Fruit fly (Drosophila melanogaster) whole organism, prepupa: ENCODE data around the gene CG14676.

Source experiments
- Blimp-1 ChIP-seq: fragments of 200-800 bp; sonication (Bioruptor generic); optimal IDR thresholded peaks from 3 replicates; lab custom pipeline; 2017; ENCODE audit warnings: missing biosample characterization, missing genetic modification characterization, mild to moderate bottlenecking, moderate library complexity, missing genetic modification reagents
- CG10631 ChIP-seq: fragments of 200-800 bp; sonication (Bioruptor generic); optimal IDR thresholded peaks from 2 replicates; lab custom pipeline; 2016; ENCODE audit warnings: missing biosample characterization, missing genetic modification characterization
- CG10669 ChIP-seq: fragments of 200-800 bp; sonication (Bioruptor generic); optimal IDR thresholded peaks from 3 replicates; lab custom pipeline; 2018; ENCODE audit warnings: missing biosample characterization, mild to moderate bottlenecking, missing genetic modification characterization, moderate library complexity
- CG11902 ChIP-seq: fragments of 200-800 bp; sonication (Bioruptor generic); optimal IDR thresholded peaks from 3 replicates; lab custom pipeline; 2016; ENCODE audit warnings: missing biosample characterization, missing genetic modification characterization
- CG15336 ChIP-seq: fragments of 200-800 bp; sonication (Bioruptor generic); IDR thresholded peaks from 2 replicates; pipeline ENCODE4 v1.3.6; 2022; ENCODE audit warnings: missing biosample characterization, missing genetic modification characterization
- CG16779 ChIP-seq: fragments of 200-800 bp; sonication (Bioruptor generic); optimal IDR thresholded peaks from 3 replicates; lab custom pipeline; 2017; ENCODE audit warnings: missing biosample characterization, mild to moderate bottlenecking, missing genetic modification characterization
- CG32006 ChIP-seq: fragments of 200-800 bp; sonication (Bioruptor generic); optimal IDR thresholded peaks from 3 replicates; lab custom pipeline; 2017; ENCODE audit warnings: missing biosample characterization, mild to moderate bottlenecking, missing genetic modification characterization
- CG3919 ChIP-seq: fragments of 200-800 bp; sonication (Bioruptor generic); optimal IDR thresholded peaks from 3 replicates; lab custom pipeline; 2016; ENCODE audit warnings: missing biosample characterization, missing genetic modification characterization
- CG4318 ChIP-seq: fragments of 200-800 bp; sonication (Bioruptor generic); optimal IDR thresholded peaks from 3 replicates; lab custom pipeline; 2017; ENCODE audit warnings: missing biosample characterization, mild to moderate bottlenecking, missing genetic modification characterization
- CG6163 ChIP-seq: fragments of 200-800 bp; sonication (Bioruptor generic); IDR thresholded peaks from 3 replicates; pipeline ENCODE4 v1.3.6; 2022; ENCODE audit warnings: missing biosample characterization, missing genetic modification characterization
- CG6808 ChIP-seq: fragments of 200-800 bp; sonication (Bioruptor generic); optimal IDR thresholded peaks from 3 replicates; lab custom pipeline; 2017; ENCODE audit warnings: missing biosample characterization, missing genetic modification characterization, mild to moderate bottlenecking, moderate library complexity, missing genetic modification reagents
- CG6854 ChIP-seq: fragments of 200-800 bp; sonication (Bioruptor generic); optimal IDR thresholded peaks from 2 replicates; lab custom pipeline; 2017; ENCODE audit warnings: missing biosample characterization, mild to moderate bottlenecking, missing genetic modification characterization
- Eip93F ChIP-seq: fragments of 200-800 bp; sonication (Bioruptor generic); optimal IDR thresholded peaks from 2 replicates; lab custom pipeline; 2016; ENCODE audit warnings: missing biosample characterization, mild to moderate bottlenecking, missing genetic modification characterization
- Ets96B ChIP-seq: fragments of 200-800 bp; optimal IDR thresholded peaks from 2 replicates; lab custom pipeline; 2019; ENCODE audit warnings: missing biosample characterization, mild to moderate bottlenecking, missing genetic modification characterization, moderate library complexity
- Hr39 ChIP-seq: fragments of 200-800 bp; sonication (Bioruptor generic); optimal IDR thresholded peaks from 2 replicates; lab custom pipeline; 2016; ENCODE audit warnings: missing biosample characterization, missing genetic modification characterization
- Met ChIP-seq: fragments of 200-800 bp; sonication (Bioruptor generic); optimal IDR thresholded peaks from 3 replicates; lab custom pipeline; 2016; ENCODE audit warnings: missing biosample characterization, missing genetic modification characterization
- Smox ChIP-seq: fragments of 200-800 bp; sonication (Bioruptor generic); optimal IDR thresholded peaks from 3 replicates; lab custom pipeline; 2016; ENCODE audit warnings: missing biosample characterization, missing genetic modification characterization
- Sox14 ChIP-seq: fragments of 200-800 bp; sonication (Bioruptor generic); optimal IDR thresholded peaks from 3 replicates; lab custom pipeline; 2016; ENCODE audit warnings: missing biosample characterization, missing genetic modification characterization
- achi ChIP-seq: fragments of 200-800 bp; sonication (Bioruptor generic); optimal IDR thresholded peaks from 3 replicates; lab custom pipeline; 2016; ENCODE audit warnings: missing biosample characterization, missing genetic modification characterization
- cyc ChIP-seq: fragments of 200-800 bp; sonication (Bioruptor generic); optimal IDR thresholded peaks from 3 replicates; lab custom pipeline; 2016; ENCODE audit warnings: missing biosample characterization, missing genetic modification characterization
- dsx ChIP-seq: fragments of 200-800 bp; optimal IDR thresholded peaks from 3 replicates; lab custom pipeline; 2019; ENCODE audit warnings: missing biosample characterization, mild to moderate bottlenecking, missing genetic modification characterization, moderate library complexity; ENCODE audit not compliant: poor library complexity, severe bottlenecking
- esn ChIP-seq: fragments of 200-800 bp; sonication (Bioruptor generic); optimal IDR thresholded peaks from 2 replicates; lab custom pipeline; 2016; ENCODE audit warnings: missing biosample characterization, mild to moderate bottlenecking, missing genetic modification characterization, moderate library complexity
- fd59A ChIP-seq: fragments of 200-800 bp; sonication (Bioruptor generic); optimal IDR thresholded peaks from 2 replicates; lab custom pipeline; 2017; ENCODE audit warnings: missing biosample characterization, mild to moderate bottlenecking, missing genetic modification characterization, missing genetic modification reagents
- net ChIP-seq: fragments of 200-800 bp; sonication (Bioruptor generic); optimal IDR thresholded peaks from 3 replicates; lab custom pipeline; 2016; ENCODE audit warnings: missing biosample characterization, missing genetic modification characterization
- svp ChIP-seq: fragments of 200-800 bp; sonication (Bioruptor generic); peaks from one replicate; lab custom pipeline; 2016; ENCODE audit warnings: missing biosample characterization, missing genetic modification characterization

CG14676 gene

dm6 chr3R:5871393-5871792 is 24.4 kb downstream of the CG14676 start (continued):
- TF ChIP-seq cyc (GFP tag; lab: Kevin White, UChicago), result no peak
- peak; percentile 2 for TF ChIP-seq achi (GFP tag; lab: Kevin White, UChicago)
- peak; percentile 24 for TF ChIP-seq CG10669 (GFP tag; lab: Kevin White, UChicago)
- no peak for TF ChIP-seq CG11902 (GFP tag; lab: Kevin White, UChicago)
- TF ChIP-seq CG16779 (tag; lab: Kevin White, UChicago), result no peak
- peak; percentile 6 for TF ChIP-seq fd59A (GFP tag; lab: Kevin White, UChicago)
- TF ChIP-seq net, result no peak
- TF ChIP-seq CG6854 (GFP tag; lab: Kevin White, UChicago), result no peak
- peak; percentile 11; the same call in 1 of the 3 replicates for TF ChIP-seq CG6163 (GFP tag; lab: Robert Waterston, UW)
- TF ChIP-seq CG3919 (GFP tag; lab: Kevin White, UChicago), result no peak
- TF ChIP-seq Smox (GFP tag; lab: Kevin White, UChicago), result no peak
- no peak for TF ChIP-seq esn
- no peak for TF ChIP-seq Ets96B (tag; lab: Kevin White, UChicago)
- no peak for TF ChIP-seq CG4318 (GFP tag; lab: Kevin White, UChicago)

- TF ChIP-seq Sox14, result no peak
- no peak for TF ChIP-seq dsx (GFP tag; lab: Kevin White, UChicago)
- TF ChIP-seq CG6808, result no peak
- TF ChIP-seq CG32006 (GFP tag; lab: Kevin White, UChicago), result no peak
- no peak for TF ChIP-seq achi (GFP tag; lab: Kevin White, UChicago)
- no peak for TF ChIP-seq Hr39 (GFP tag; lab: Kevin White, UChicago)
- TF ChIP-seq CG10631, result no peak
- no peak for TF ChIP-seq CG6854 (GFP tag; lab: Kevin White, UChicago)
- no peak for TF ChIP-seq Eip93F
- no peak for TF ChIP-seq Met (GFP tag; lab: Kevin White, UChicago)
- no peak for TF ChIP-seq Blimp-1
- no peak for TF ChIP-seq CG15336 (GFP tag; lab: Robert Waterston, UW)
- TF ChIP-seq Smox (GFP tag; lab: Kevin White, UChicago), result no peak
Measured at dm6 chr3R:5877367-5877766, 30.3 kb downstream of the CG14676 start.

dm6 chr3R:5881308-5881707 is 34.3 kb downstream of the CG14676 start:
- TF ChIP-seq achi (GFP tag; lab: Kevin White, UChicago) (no peak), svp (peak; percentile 98)
